Worm (Caenorhabditis elegans): ENCODE data around the gene C05D11.8.

C05D11.8 gene

DNA sequence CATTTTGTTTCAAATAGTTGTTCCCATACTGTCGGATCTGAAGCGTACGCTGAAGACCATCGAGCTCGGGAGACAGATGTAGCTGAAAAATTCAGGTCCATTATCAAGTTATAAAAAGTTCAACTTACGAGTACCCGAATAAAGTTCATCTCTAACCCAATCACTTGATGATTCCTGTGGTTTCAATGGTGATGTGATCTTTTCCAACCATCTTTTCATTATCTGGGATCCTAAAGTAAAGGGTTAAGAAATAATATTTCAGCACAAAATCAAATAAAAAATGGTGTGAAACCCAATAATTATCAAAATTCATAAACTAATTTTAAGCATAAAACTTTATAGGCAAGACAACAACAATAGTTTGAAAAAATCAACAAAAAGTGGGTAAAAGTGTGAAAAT lies at the start of gene C05D11.8:
Gene C05D11.8, minus strand, starts transcription at position 101 of the 400 bp plus-strand sequence.
- TF ChIP-seq R02D3.7 (tag; optimal IDR thresholded peaks at IDR 0.05) (no peak), F37D6.2 (tag; optimal IDR thresholded peaks at IDR 0.05) (no peak), hmg-1.1 (GFP tag; IDR thresholded peaks at IDR 0.05) (no peak), aly-2 (tag; optimal IDR thresholded peaks at IDR 0.05) (no peak), Y5F2A.4 (GFP tag; optimal IDR thresholded peaks at IDR 0.05) (no peak), daf-8 (GFP tag; IDR thresholded peaks at IDR 0.05) (no peak)

DNA sequence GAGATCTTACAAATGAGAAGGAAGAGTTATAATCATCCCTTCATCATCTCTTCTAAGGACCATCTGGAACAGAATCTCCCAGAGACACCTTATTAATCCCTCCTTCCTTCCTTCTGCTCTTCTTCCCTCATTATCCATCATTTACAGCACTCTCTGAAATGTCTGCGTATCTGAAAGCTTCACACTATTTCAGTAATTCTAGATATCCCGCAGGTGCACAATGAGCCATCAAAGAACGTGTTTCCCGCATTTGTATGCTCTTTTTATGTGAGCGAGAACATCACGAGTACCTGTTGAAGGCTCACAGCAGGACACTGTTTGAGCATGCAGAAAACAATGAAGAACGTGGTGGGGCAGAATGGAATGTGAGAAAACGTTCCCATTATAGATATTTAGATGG lies 49.3 kb upstream of the C05D11.8 start:
- TF ChIP-seq egl-27 (tag; optimal IDR thresholded peaks at IDR 0.05) (no peak), T26A8.4 (GFP tag; IDR thresholded peaks at IDR 0.05) (no peak)

DNA sequence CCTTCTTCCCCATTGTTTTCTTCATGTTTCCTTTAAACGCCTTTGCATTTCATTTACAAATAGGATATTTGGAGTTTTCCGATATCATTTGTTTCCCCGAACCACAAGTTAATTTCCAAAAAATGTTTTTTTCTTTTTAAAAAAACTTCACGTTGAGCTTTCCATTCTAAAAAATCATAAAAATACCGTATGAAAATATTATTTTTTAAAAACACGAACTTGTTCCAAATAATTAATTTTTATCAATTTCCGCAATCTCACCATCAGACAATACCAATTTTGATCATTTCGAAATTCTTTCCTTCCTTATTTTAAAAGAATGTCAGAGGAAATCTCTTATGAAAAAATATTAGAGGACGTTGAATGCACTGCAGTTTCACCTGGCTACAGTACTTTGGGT lies 44.3 kb upstream of the C05D11.8 start, which contains the start of gene wht-6:
Gene wht-6, plus strand, starts transcription at position 301 of the 400 bp plus-strand sequence.
- TF ChIP-seq F26F4.8 (GFP tag; conservative IDR thresholded peaks at IDR 0.05) (no peak), lin-1 (GFP tag; IDR thresholded peaks at IDR 0.05) (no peak), mdt-29 (GFP tag; IDR thresholded peaks at IDR 0.05) (no peak), tra-1 (GFP tag; IDR thresholded peaks at IDR 0.05) (no peak), ZK546.5 (tag; optimal IDR thresholded peaks at IDR 0.05) (no peak), attf-4 (tag; optimal IDR thresholded peaks at IDR 0.05) (no peak)

DNA sequence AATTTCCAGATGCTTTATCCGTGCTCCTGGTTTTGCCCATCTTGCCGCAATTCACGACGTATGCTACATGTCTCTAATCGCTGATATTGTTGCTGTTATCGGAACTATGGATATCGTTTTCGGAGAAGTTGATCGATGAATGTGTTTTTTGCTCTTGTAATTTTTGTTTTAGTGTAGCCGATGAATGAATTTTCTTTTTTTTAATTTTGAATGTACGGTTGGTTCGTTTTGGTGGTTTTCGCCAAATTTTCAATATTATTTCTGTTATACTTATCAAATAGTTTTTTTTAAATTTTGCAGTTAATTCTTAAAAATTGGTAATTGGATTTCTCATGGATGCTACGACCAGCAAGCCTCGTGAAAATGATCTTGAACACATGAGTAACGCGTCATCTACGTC lies 39.9 kb upstream of the C05D11.8 start, which contains the start of gene T26A5.2:
Gene T26A5.2, plus strand, starts transcription at position 301 of the 400 bp plus-strand sequence.
- TF ChIP-seq aly-2 (tag; optimal IDR thresholded peaks at IDR 0.05) (no peak), aha-1 (tag) (peak; percentile 4)

DNA sequence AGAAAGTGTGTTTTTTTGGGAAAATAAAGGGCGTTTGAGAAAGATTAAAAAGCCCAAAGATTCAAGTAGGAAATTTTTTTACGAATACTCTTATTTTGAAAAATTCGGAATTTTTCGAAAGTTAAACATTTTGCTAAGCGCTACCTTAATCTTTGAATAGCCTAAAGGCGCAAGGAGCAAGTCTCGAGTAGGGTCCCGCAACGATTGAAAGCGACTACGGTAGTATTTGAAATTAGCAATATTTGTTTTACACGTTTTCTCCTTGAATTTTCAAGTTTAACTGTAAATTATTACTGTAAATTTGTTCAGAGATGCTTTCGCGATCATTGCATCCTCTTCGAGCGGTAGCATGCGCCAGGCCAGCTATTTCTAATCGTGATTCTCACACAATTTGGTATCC lies 37.8 kb upstream of the C05D11.8 start, which contains the start of gene nduf-2.2:
Gene nduf-2.2, plus strand, starts transcription at position 310 of the 400 bp plus-strand sequence.
- TF ChIP-seq ZK546.5 (tag; optimal IDR thresholded peaks at IDR 0.05) (no peak), ZK337.2 (GFP tag; IDR thresholded peaks at IDR 0.05) (no peak), daf-19 (GFP tag; conservative IDR thresholded peaks at IDR 0.05) (no peak), hlh-30 (tag; optimal IDR thresholded peaks at IDR 0.05; ENCODE audit: insufficient read depth) (no peak), nhr-102 (tag; optimal IDR thresholded peaks at IDR 0.05) (no peak), hif-1 (tag; optimal IDR thresholded peaks at IDR 0.05) (no peak), dmd-8 (GFP tag; IDR thresholded peaks at IDR 0.05) (no peak), madf-5 (GFP tag; IDR thresholded peaks at IDR 0.05) (no peak), lsy-2 (tag; optimal IDR thresholded peaks at IDR 0.05) (no peak), lin-15B (tag; optimal IDR thresholded peaks at IDR 0.05) (no peak), madf-9 (GFP tag; conservative IDR thresholded peaks at IDR 0.05) (no peak)

DNA sequence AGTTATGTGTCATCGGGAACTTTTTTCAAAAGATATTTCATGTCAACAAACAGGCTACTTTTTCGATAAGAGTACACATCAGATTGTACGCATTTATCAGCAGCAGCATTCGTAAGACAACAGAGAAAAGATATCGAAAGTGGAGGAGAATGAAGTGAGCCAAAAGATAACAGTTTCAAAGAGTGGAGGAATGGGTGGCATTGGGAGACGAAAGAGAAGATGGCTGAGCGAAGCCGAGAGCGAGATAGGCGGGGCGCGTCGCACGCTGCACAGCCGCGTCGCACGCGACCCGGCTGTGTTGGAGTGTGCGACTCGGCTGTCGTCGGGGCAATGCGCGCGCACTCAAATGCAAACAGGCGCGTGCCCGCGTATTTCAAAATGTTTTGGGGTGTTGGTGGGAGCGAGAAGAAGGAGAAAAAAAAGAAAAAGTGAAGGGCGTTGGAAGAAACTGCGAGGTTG lies 37.0 kb upstream of the C05D11.8 start:
- TF ChIP-seq nhr-76 (tag; optimal IDR thresholded peaks at IDR 0.05) (no peak), nhr-41 (GFP tag; IDR thresholded peaks at IDR 0.05) (0 out of 2 replicates have a peak, but pooled peaks have one; percentile 22), Y5F2A.4 (GFP tag; optimal IDR thresholded peaks at IDR 0.05) (peak; percentile 46), madf-9 (GFP tag; conservative IDR thresholded peaks at IDR 0.05) (peak; percentile 76), sdz-12 (GFP tag; optimal IDR thresholded peaks at IDR 0.05) (peak; percentile 25), mxl-3 (GFP tag; optimal IDR thresholded peaks at IDR 0.05) (peak; percentile 83), ztf-11 (tag; optimal IDR thresholded peaks at IDR 0.05) (no peak), skn-1 (tag; optimal IDR thresholded peaks at IDR 0.05) (no peak), ZK337.2 (GFP tag; IDR thresholded peaks at IDR 0.05) (no peak), ceh-44 (GFP tag; IDR thresholded peaks at IDR 0.05) (no peak), nhr-102 (tag; optimal IDR thresholded peaks at IDR 0.05) (peak; percentile 89), nhr-111 (GFP tag; optimal IDR thresholded peaks at IDR 0.05) (no peak), mdt-29 (GFP tag; IDR thresholded peaks at IDR 0.05) (peak; percentile 85), pqm-1 (tag; optimal IDR thresholded peaks at IDR 0.05) (peak; percentile 96), unc-39 (tag; optimal IDR thresholded peaks at IDR 0.05) (no peak), hif-1 (tag; optimal IDR thresholded peaks at IDR 0.05) (peak in 1 of 2 experiments; percentile 85), spr-1 (tag; optimal IDR thresholded peaks at IDR 0.05) (peak; percentile 77), fos-1 (tag; optimal IDR thresholded peaks at IDR 0.05) (no peak), dpl-1 (GFP tag; optimal IDR thresholded peaks at IDR 0.05) (peak; percentile 75), nhr-10 (tag; optimal IDR thresholded peaks at IDR 0.05) (peak; percentile 63), F44E2.7 (GFP tag; IDR thresholded peaks at IDR 0.05) (peak; percentile 83; the same call in 1 of the 2 replicates), zag-1 (tag; optimal IDR thresholded peaks at IDR 0.05) (no peak), nhr-6 (tag; optimal IDR thresholded peaks at IDR 0.05) (peak; percentile 91)

Measured in whole organism, L4 larva.